Fruit fly (Drosophila melanogaster): Measurements from ENCODE around the gene CG2260.
A peak's percentile ranks its signal among the peaks of the same experiment; 100 is the strongest.

The CG2260 gene

DNA sequence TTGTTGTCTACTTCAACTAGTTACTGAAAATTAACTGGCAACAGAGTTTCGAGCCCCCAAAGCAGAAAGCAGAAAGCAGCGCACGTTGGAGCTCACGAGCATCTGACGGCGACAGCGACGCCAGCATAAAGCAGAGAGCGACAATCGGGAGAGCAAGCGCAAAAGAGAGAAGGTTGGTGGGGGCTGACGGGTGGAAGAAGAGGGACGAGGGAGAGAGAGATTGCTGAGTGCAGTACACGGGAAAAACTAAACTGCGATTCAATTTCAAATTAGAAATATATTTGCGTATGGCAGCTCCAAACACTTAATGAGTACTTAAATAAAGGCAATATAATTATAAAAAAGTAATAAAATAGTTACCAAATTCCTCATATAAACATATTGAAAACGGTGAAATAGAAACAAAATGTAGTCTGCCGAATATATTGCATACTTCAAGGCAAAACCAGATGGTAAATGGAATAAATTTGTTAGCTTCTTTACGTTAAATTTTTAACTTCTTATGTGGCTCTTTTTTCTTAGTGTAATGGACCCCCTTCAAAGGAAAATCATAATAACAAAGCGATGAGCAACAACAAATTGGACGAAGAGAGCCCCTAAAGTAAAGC is 28.8 kb downstream of the CG2260 start (continued):
- TF ChIP-seq Ptx1 (GFP tag; IDR thresholded peaks at IDR 0.05) (peak; percentile 96), CG16779 (GFP tag; IDR thresholded peaks at IDR 0.05) (0 out of 2 replicates have a peak, but pooled peaks have one; percentile 40), HLH3B (GFP tag; IDR thresholded peaks at IDR 0.05) (peak; percentile 89), CG8765 (GFP tag; IDR thresholded peaks at IDR 0.05) (peak; percentile 40; the same call in 1 of the 2 replicates), B-H1 (GFP tag; IDR thresholded peaks at IDR 0.05) (peak; percentile 84), CG4730 (GFP tag; IDR thresholded peaks at IDR 0.05) (peak; percentile 88), CG15269 (tag; optimal IDR thresholded peaks at IDR 0.05) (peak; percentile 97), CG12219 (GFP tag; optimal IDR thresholded peaks at IDR 0.05) (peak; percentile 89), nerfin-1 (tag; optimal IDR thresholded peaks at IDR 0.05) (peak; percentile 94), Nf-YB (GFP tag; optimal IDR thresholded peaks at IDR 0.05) (peak; percentile 84), HLHmδ (GFP tag; optimal IDR thresholded peaks at IDR 0.05) (no peak), otp (GFP tag; IDR thresholded peaks at IDR 0.05) (peak; percentile 65; the same call in 2 of the 3 replicates), fd64A (GFP tag; optimal IDR thresholded peaks at IDR 0.05) (peak; percentile 83), lilli (GFP tag; optimal IDR thresholded peaks at IDR 0.05) (peak; percentile 89), tll (GFP tag; optimal IDR thresholded peaks at IDR 0.05) (no peak)

- TF ChIP-seq Myb (GFP tag; optimal IDR thresholded peaks at IDR 0.05), result peak; percentile 72
- no peak for TF ChIP-seq zf30C (GFP tag; optimal IDR thresholded peaks at IDR 0.05)
- TF ChIP-seq Nf-YA (GFP tag; IDR thresholded peaks at IDR 0.05), result peak; percentile 97
- peak; percentile 89 for TF ChIP-seq CG8359 (GFP tag; optimal IDR thresholded peaks at IDR 0.05; ENCODE audit: borderline replicate concordance)
- peak; percentile 98 for TF ChIP-seq Aef1 (GFP tag; IDR thresholded peaks at IDR 0.05)
- peak; percentile 94 for TF ChIP-seq CG12104 (GFP tag; optimal IDR thresholded peaks at IDR 0.05)
- TF ChIP-seq CG12299 (tag; optimal IDR thresholded peaks at IDR 0.05), result peak; percentile 93
- peak; percentile 77 for TF ChIP-seq Hmx (GFP tag; optimal IDR thresholded peaks at IDR 0.05)
- peak; percentile 96 for TF ChIP-seq CG30403 (GFP tag; optimal IDR thresholded peaks at IDR 0.05)
- peak; percentile 97 for TF ChIP-seq bcd (GFP tag; optimal IDR thresholded peaks at IDR 0.05)
- TF ChIP-seq NC2β (GFP tag; optimal IDR thresholded peaks at IDR 0.05), result peak; percentile 81
- TF ChIP-seq CG11093 (GFP tag; IDR thresholded peaks at IDR 0.05), result peak; percentile 96
- peak; percentile 32 for TF ChIP-seq HmgD (GFP tag; optimal IDR thresholded peaks at IDR 0.05)
- peak; percentile 99 for TF ChIP-seq dysf (GFP tag; IDR thresholded peaks at IDR 0.05)
- peak; percentile 81 for TF ChIP-seq nom (GFP tag; optimal IDR thresholded peaks at IDR 0.05)
- peak; percentile 98 for TF ChIP-seq rib (GFP tag; IDR thresholded peaks at IDR 0.05)
- peak; percentile 84 for TF ChIP-seq CG7987 (GFP tag; optimal IDR thresholded peaks at IDR 0.05)
- TF ChIP-seq sima (GFP tag; optimal IDR thresholded peaks at IDR 0.05), result peak; percentile 59
- TF ChIP-seq CG11504 (tag; optimal IDR thresholded peaks at IDR 0.05), result peak; percentile 95
- peak; percentile 97 for TF ChIP-seq CG12659 (GFP tag; optimal IDR thresholded peaks at IDR 0.05)
- TF ChIP-seq Tbp (GFP tag; optimal IDR thresholded peaks at IDR 0.05), result no peak
- TF ChIP-seq pnt (GFP tag; optimal IDR thresholded peaks at IDR 0.05), result peak; percentile 85
- TF ChIP-seq al (GFP tag; IDR thresholded peaks at IDR 0.05), result peak; percentile 96
- TF ChIP-seq usp (GFP tag; optimal IDR thresholded peaks at IDR 0.05), result no peak
- TF ChIP-seq E2f2 (GFP tag; IDR thresholded peaks at IDR 0.05), result peak; percentile 87
- peak; percentile 90 for TF ChIP-seq trh (GFP tag; optimal IDR thresholded peaks at IDR 0.05)
- peak; percentile 76 for TF ChIP-seq ash1 (GFP tag; optimal IDR thresholded peaks at IDR 0.05)
- peak; percentile 99 for TF ChIP-seq otp (GFP tag; IDR thresholded peaks at IDR 0.05)
- TF ChIP-seq Hr51 (GFP tag; optimal IDR thresholded peaks at IDR 0.05), result peak; percentile 88 to 97
- peak; percentile 99 for TF ChIP-seq ttk (GFP tag; IDR thresholded peaks at IDR 0.05)
- TF ChIP-seq CG1024 (GFP tag; IDR thresholded peaks at IDR 0.05), result peak; percentile 96
- TF ChIP-seq lmd (GFP tag; IDR thresholded peaks at IDR 0.05), result peak; percentile 98
- peak; percentile 81 for TF ChIP-seq exex (tag; optimal IDR thresholded peaks at IDR 0.05)
- peak; percentile 97 for TF ChIP-seq wor (GFP tag; IDR thresholded peaks at IDR 0.05)
- TF ChIP-seq gem (tag; optimal IDR thresholded peaks at IDR 0.05), result peak; percentile 98
Observed at dm6 chrX:8091017-8091620, 29.8 kb downstream of the CG2260 start.

All from whole organism, embryonic.